Worm (Caenorhabditis elegans): ENCODE measurements around the gene F07G11.1.

F07G11.1 gene

ce11 chrV:7307089-7307488, at the start of gene F07G11.1:
F07G11.1 (plus strand) TSS chrV:7307389.
- TF ChIP-seq aha-1 (tag) (no peak), ama-1 (optimal IDR thresholded peaks at IDR 0.05) (no peak), hif-1 (tag; optimal IDR thresholded peaks at IDR 0.05) (no peak), dve-1 (tag; optimal IDR thresholded peaks at IDR 0.05; ENCODE audit: insufficient read depth) (no peak), lsy-2 (tag; optimal IDR thresholded peaks at IDR 0.05) (no peak), Y48G9A.11 (GFP tag; IDR thresholded peaks at IDR 0.05) (no peak), F44E2.7 (GFP tag; IDR thresholded peaks at IDR 0.05) (no peak), nhr-42 (GFP tag; IDR thresholded peaks at IDR 0.05) (no peak)

ce11 chrV:7258965-7259364, 48.2 kb upstream of the F07G11.1 start, which contains the start of gene C13A2.12:
C13A2.12 (plus strand) TSS chrV:7259265.
- no peak for TF ChIP-seq T26A8.4 (GFP tag; IDR thresholded peaks at IDR 0.05)
- no peak for TF ChIP-seq ceh-44 (GFP tag; IDR thresholded peaks at IDR 0.05)
- no peak for TF ChIP-seq nhr-41 (GFP tag; IDR thresholded peaks at IDR 0.05)
- TF ChIP-seq D1046.2 (GFP tag; IDR thresholded peaks at IDR 0.05): no peak
- TF ChIP-seq nhr-76 (tag; optimal IDR thresholded peaks at IDR 0.05): no peak
- TF ChIP-seq aha-1 (tag): no peak
- no peak for TF ChIP-seq zfp-2 (tag; optimal IDR thresholded peaks at IDR 0.05)

- no peak for TF ChIP-seq set-16 (GFP tag; IDR thresholded peaks at IDR 0.05)
- no peak for TF ChIP-seq ceh-28 (tag; optimal IDR thresholded peaks at IDR 0.05)
These were observed 43.1 kb upstream of the F07G11.1 start, which contains the start of gene C13A2.9 for ce11 chrV:7264042-7264441. C13A2.9 (minus strand) TSS chrV:7264142.

ce11 chrV:7266021-7266420, 41.2 kb upstream of the F07G11.1 start, which contains the start of gene C13A2.7:
C13A2.7 (plus strand) TSS chrV:7266321.
- TF ChIP-seq fkh-10 (GFP tag; optimal IDR thresholded peaks at IDR 0.05) (no peak), nhr-6 (tag; optimal IDR thresholded peaks at IDR 0.05) (no peak), ceh-32 (tag; optimal IDR thresholded peaks at IDR 0.05; ENCODE audit: poor library complexity) (no peak), daf-12 (tag; optimal IDR thresholded peaks at IDR 0.05) (no peak), F10B5.3 (tag; optimal IDR thresholded peaks at IDR 0.05) (no peak), nhr-237 (tag; optimal IDR thresholded peaks at IDR 0.05) (no peak), dve-1 (tag; optimal IDR thresholded peaks at IDR 0.05; ENCODE audit: insufficient read depth) (no peak), lin-13 (GFP tag; optimal IDR thresholded peaks at IDR 0.05) (no peak), lin-15B (tag; optimal IDR thresholded peaks at IDR 0.05) (no peak), nhr-42 (GFP tag; IDR thresholded peaks at IDR 0.05) (no peak), mdt-29 (GFP tag; IDR thresholded peaks at IDR 0.05) (no peak), ama-1 (optimal IDR thresholded peaks at IDR 0.05) (no peak), ces-1 (GFP tag; optimal IDR thresholded peaks at IDR 0.05) (no peak), dpl-1 (GFP tag; optimal IDR thresholded peaks at IDR 0.05) (no peak), fos-1 (tag; optimal IDR thresholded peaks at IDR 0.05) (no peak), mep-1 (tag; optimal IDR thresholded peaks at IDR 0.05) (no peak), lin-39 (tag; optimal IDR thresholded peaks at IDR 0.05) (no peak)

ce11 chrV:7269399-7269798, 37.8 kb upstream of the F07G11.1 start, which contains the start of gene C13A2.6:
C13A2.6 (plus strand) TSS chrV:7269699.
- no peak for TF ChIP-seq mdl-1 (tag; optimal IDR thresholded peaks at IDR 0.05)
- TF ChIP-seq F26F4.8 (GFP tag; conservative IDR thresholded peaks at IDR 0.05): no peak
- no peak for TF ChIP-seq daf-12 (tag; optimal IDR thresholded peaks at IDR 0.05)
- no peak for TF ChIP-seq nhr-76 (tag; optimal IDR thresholded peaks at IDR 0.05)
- TF ChIP-seq duxl-1 (tag; optimal IDR thresholded peaks at IDR 0.05; ENCODE audit: poor library complexity): no peak
- no peak for TF ChIP-seq ces-1 (GFP tag; optimal IDR thresholded peaks at IDR 0.05)
- TF ChIP-seq attf-4 (tag; optimal IDR thresholded peaks at IDR 0.05): no peak
- no peak for TF ChIP-seq saeg-2 (GFP tag; IDR thresholded peaks at IDR 0.05)
- TF ChIP-seq ztf-7 (tag; optimal IDR thresholded peaks at IDR 0.05): no peak
- TF ChIP-seq daf-19 (GFP tag; conservative IDR thresholded peaks at IDR 0.05): no peak
- TF ChIP-seq nhr-6 (tag; optimal IDR thresholded peaks at IDR 0.05): no peak
- no peak for TF ChIP-seq rbr-2 (tag; optimal IDR thresholded peaks at IDR 0.05)
- no peak for TF ChIP-seq madf-9 (GFP tag; conservative IDR thresholded peaks at IDR 0.05)
- TF ChIP-seq nhr-25 (tag; optimal IDR thresholded peaks at IDR 0.05; ENCODE audit: borderline replicate concordance, insufficient read depth): no peak
- TF ChIP-seq dmd-8 (GFP tag; IDR thresholded peaks at IDR 0.05): no peak
- no peak for TF ChIP-seq spr-1 (tag; optimal IDR thresholded peaks at IDR 0.05)
- TF ChIP-seq nhr-28 (tag; optimal IDR thresholded peaks at IDR 0.05): no peak
- no peak for TF ChIP-seq unc-39 (tag; optimal IDR thresholded peaks at IDR 0.05)
- TF ChIP-seq ceh-20 (GFP tag; IDR thresholded peaks at IDR 0.05): no peak

All from whole organism, L4 larva.